Worm (Caenorhabditis elegans) whole organism, L4 larva: ENCODE results near the gene pxmp-4.
A peak's percentile ranks its signal among the peaks of the same experiment; 100 is the strongest.

Source experiments
- D1046.2 ChIP-seq: fragments of 200-800 bp; sonication (Bioruptor generic); IDR thresholded peaks from 2 replicates; pipeline ENCODE4 v1.3.6; 2022; ENCODE audit warnings: missing genetic modification characterization, missing compliant biosample characterization
- F10B5.3 ChIP-seq: sonication (generic microtip); optimal IDR thresholded peaks from 2 replicates; lab custom pipeline; 2016; ENCODE audit warnings: mild to moderate bottlenecking, missing genetic modification characterization, missing compliant biosample characterization
- F49E8.2 ChIP-seq: sonication (generic microtip); optimal IDR thresholded peaks from 2 replicates; lab custom pipeline; 2016; ENCODE audit warnings: missing compliant biosample characterization, mild to moderate bottlenecking, missing genetic modification characterization, borderline replicate concordance
- T20F7.1 ChIP-seq: fragments of 200-800 bp; sonication (Bioruptor generic); optimal IDR thresholded peaks from 2 replicates; lab custom pipeline; 2018; ENCODE audit warnings: mild to moderate bottlenecking, missing genetic modification characterization, missing compliant biosample characterization
- Y48G9A.11 ChIP-seq: fragments of 200-800 bp; sonication (Bioruptor generic); IDR thresholded peaks from 2 replicates; pipeline ENCODE4 v1.3.6; 2022; ENCODE audit warnings: missing genetic modification reagents, missing genetic modification characterization, missing compliant biosample characterization
- ZK546.5 ChIP-seq, 2 experiments: sonication (generic microtip); optimal IDR thresholded peaks; 2 replicates each; lab custom pipeline; 2017; ENCODE audit warnings: missing biosample characterization in 2 of 2, missing genetic modification characterization in 2 of 2
- aha-1 ChIP-seq: fragments of 150-350 bp; peaks from one replicate; lab custom pipeline; 2014; ENCODE audit warnings: missing biosample characterization, missing genetic modification characterization
- aly-2 ChIP-seq: sonication (generic microtip); optimal IDR thresholded peaks from 2 replicates; lab custom pipeline; 2018; ENCODE audit warnings: missing biosample characterization, missing genetic modification characterization
- arid-1 ChIP-seq: fragments of 200-800 bp; sonication (Bioruptor generic); conservative IDR thresholded peaks from 2 replicates; pipeline ENCODE4 v1.3.6; 2022; ENCODE audit warnings: missing genetic modification reagents, missing genetic modification characterization, missing compliant biosample characterization
- ceh-20 ChIP-seq: fragments of 200-800 bp; sonication (Bioruptor generic); IDR thresholded peaks from 2 replicates; pipeline ENCODE4 v1.3.6; 2022; ENCODE audit warnings: missing genetic modification reagents, missing genetic modification characterization, missing compliant biosample characterization
- ceh-32 ChIP-seq: sonication (generic microtip); optimal IDR thresholded peaks from 2 replicates; lab custom pipeline; 2016; ENCODE audit warnings: mild to moderate bottlenecking, missing genetic modification characterization, missing compliant biosample characterization; ENCODE audit not compliant: poor library complexity
- ceh-62 ChIP-seq: sonication (generic microtip); optimal IDR thresholded peaks from 2 replicates; lab custom pipeline; 2017; ENCODE audit warnings: missing biosample characterization, missing genetic modification characterization
- cey-2 ChIP-seq: sonication (generic microtip); optimal IDR thresholded peaks from 3 replicates; lab custom pipeline; 2017; ENCODE audit warnings: missing genetic modification characterization, mild to moderate bottlenecking, missing compliant biosample characterization, antibody characterized with exemption, borderline replicate concordance; ENCODE audit not compliant: insufficient read depth
- daf-8 ChIP-seq: fragments of 200-800 bp; sonication (Bioruptor generic); IDR thresholded peaks from 2 replicates; pipeline ENCODE4 v1.3.6; 2022; ENCODE audit warnings: missing genetic modification characterization, missing compliant biosample characterization
- dmd-6 ChIP-seq: fragments of 200-800 bp; sonication (Bioruptor generic); IDR thresholded peaks from 2 replicates; pipeline ENCODE4 v1.3.6; 2022; ENCODE audit warnings: missing genetic modification reagents, missing genetic modification characterization, missing compliant biosample characterization
- dpl-1 ChIP-seq: fragments of 150-350 bp; optimal IDR thresholded peaks from 2 replicates; lab custom pipeline; 2014; ENCODE audit warnings: missing biosample characterization, missing genetic modification reagents, missing genetic modification characterization
- duxl-1 ChIP-seq: sonication (generic microtip); optimal IDR thresholded peaks from 2 replicates; lab custom pipeline; 2016; ENCODE audit warnings: mild to moderate bottlenecking, missing genetic modification characterization, moderate library complexity, missing compliant biosample characterization; ENCODE audit not compliant: poor library complexity
- dve-1 ChIP-seq: sonication (generic microtip); optimal IDR thresholded peaks from 2 replicates; lab custom pipeline; 2017; ENCODE audit warnings: antibody characterized with exemption, mild to moderate bottlenecking, missing genetic modification characterization, missing compliant biosample characterization; ENCODE audit not compliant: insufficient read depth
- egl-27 ChIP-seq: sonication (generic microtip); optimal IDR thresholded peaks from 3 replicates; lab custom pipeline; 2017; ENCODE audit warnings: missing biosample characterization, missing genetic modification reagents, missing genetic modification characterization
- fkh-10 ChIP-seq: fragments of 150-350 bp; optimal IDR thresholded peaks from 2 replicates; lab custom pipeline; 2014; ENCODE audit warnings: missing biosample characterization, missing genetic modification reagents, missing genetic modification characterization
- gei-8 ChIP-seq: fragments of 200-800 bp; sonication (Bioruptor generic); optimal IDR thresholded peaks from 2 replicates; lab custom pipeline; 2018; ENCODE audit warnings: mild to moderate bottlenecking, missing genetic modification characterization, missing compliant biosample characterization
- hif-1 ChIP-seq, 2 experiments: sonication (generic microtip); optimal IDR thresholded peaks; 2 replicates each; lab custom pipeline; 2016 to 2017; ENCODE audit warnings: missing compliant biosample characterization in 2 of 2, missing genetic modification characterization in 2 of 2, missing genetic modification reagents in 2 of 2, missing genotype in 2 of 2, mild to moderate bottlenecking in 1 of 2
- hlh-11 ChIP-seq: fragments of 200-800 bp; sonication (Bioruptor generic); optimal IDR thresholded peaks from 2 replicates; lab custom pipeline; 2018; ENCODE audit warnings: mild to moderate bottlenecking, missing genetic modification characterization, missing compliant biosample characterization
- hlh-30 ChIP-seq: sonication (generic microtip); optimal IDR thresholded peaks from 2 replicates; lab custom pipeline; 2017; ENCODE audit warnings: antibody characterized with exemption, mild to moderate bottlenecking, missing genetic modification characterization, missing compliant biosample characterization; ENCODE audit not compliant: insufficient read depth
- lim-7 ChIP-seq: fragments of 200-800 bp; sonication (Bioruptor generic); IDR thresholded peaks from 2 replicates; pipeline ENCODE4 v1.3.6; 2022; ENCODE audit warnings: missing genetic modification characterization, missing compliant biosample characterization
- lin-13 ChIP-seq: fragments of 150-350 bp; optimal IDR thresholded peaks from 2 replicates; lab custom pipeline; 2014; ENCODE audit warnings: missing biosample characterization, missing genetic modification reagents, missing genetic modification characterization
- lin-39 ChIP-seq: fragments of 150-350 bp; optimal IDR thresholded peaks from 2 replicates; lab custom pipeline; 2014; ENCODE audit warnings: missing biosample characterization, missing genetic modification reagents, missing genetic modification characterization
- lir-3 ChIP-seq: sonication (generic microtip); optimal IDR thresholded peaks from 2 replicates; lab custom pipeline; 2016; ENCODE audit warnings: mild to moderate bottlenecking, missing genetic modification characterization, missing compliant biosample characterization
- lsy-2 ChIP-seq, 2 experiments: fragments of 150-350 bp in 1 of 2; sonication (generic microtip) in 1 of 2; optimal IDR thresholded peaks; 2 replicates each; lab custom pipeline; 2014 to 2017; ENCODE audit warnings: missing biosample characterization in 2 of 2, missing genetic modification characterization in 2 of 2
- madf-5 ChIP-seq, 2 experiments: fragments of 200-800 bp; sonication (Bioruptor generic); IDR thresholded peaks; 2 replicates each; pipeline ENCODE4 v1.3.6; 2022; ENCODE audit warnings: missing compliant biosample characterization in 2 of 2, missing genetic modification characterization in 2 of 2
- mdt-29 ChIP-seq: fragments of 200-800 bp; sonication (Bioruptor generic); IDR thresholded peaks from 2 replicates; pipeline ENCODE4 v1.3.6; 2022; ENCODE audit warnings: missing genetic modification reagents, missing genetic modification characterization, missing compliant biosample characterization
- mep-1 ChIP-seq: fragments of 150-350 bp; sonication (generic microtip); optimal IDR thresholded peaks from 3 replicates; lab custom pipeline; 2014; ENCODE audit warnings: missing biosample characterization, missing genetic modification characterization
- mxl-2 ChIP-seq: fragments of 200-800 bp; sonication (Bioruptor generic); conservative IDR thresholded peaks from 2 replicates; pipeline ENCODE4 v1.3.6; 2022; ENCODE audit warnings: missing genetic modification reagents, missing genetic modification characterization, missing compliant biosample characterization
- mxl-3 ChIP-seq: fragments of 200-800 bp; sonication (Bioruptor generic); optimal IDR thresholded peaks from 2 replicates; lab custom pipeline; 2018; ENCODE audit warnings: mild to moderate bottlenecking, missing genetic modification characterization, missing compliant biosample characterization
- nhr-10 ChIP-seq: fragments of 150-350 bp; optimal IDR thresholded peaks from 2 replicates; lab custom pipeline; 2014; ENCODE audit warnings: missing biosample characterization, missing genetic modification characterization
- nhr-11 ChIP-seq: fragments of 150-350 bp; optimal IDR thresholded peaks from 2 replicates; lab custom pipeline; 2014; ENCODE audit warnings: missing biosample characterization, missing genetic modification characterization
- nhr-111 ChIP-seq: fragments of 200-800 bp; sonication (Bioruptor generic); optimal IDR thresholded peaks from 2 replicates; lab custom pipeline; 2018; ENCODE audit warnings: mild to moderate bottlenecking, missing genetic modification characterization, missing compliant biosample characterization
- nhr-237 ChIP-seq: sonication (generic microtip); optimal IDR thresholded peaks from 2 replicates; lab custom pipeline; 2017; ENCODE audit warnings: missing biosample characterization, missing genetic modification characterization
- nhr-28 ChIP-seq: fragments of 150-350 bp; optimal IDR thresholded peaks from 2 replicates; lab custom pipeline; 2014; ENCODE audit warnings: missing biosample characterization, missing genetic modification characterization
- nhr-42 ChIP-seq: fragments of 200-800 bp; sonication (Bioruptor generic); IDR thresholded peaks from 2 replicates; pipeline ENCODE4 v1.3.6; 2022; ENCODE audit warnings: missing genetic modification characterization, missing compliant biosample characterization
- nhr-48 ChIP-seq: sonication (generic microtip); optimal IDR thresholded peaks from 2 replicates; lab custom pipeline; 2016; ENCODE audit warnings: mild to moderate bottlenecking, missing genetic modification characterization, missing compliant biosample characterization
- saeg-2 ChIP-seq: fragments of 200-800 bp; sonication (Bioruptor generic); IDR thresholded peaks from 2 replicates; pipeline ENCODE4 v1.3.6; 2022; ENCODE audit warnings: missing genetic modification reagents, missing genetic modification characterization, missing compliant biosample characterization
- tag-97 ChIP-seq: fragments of 200-800 bp; sonication (Bioruptor generic); IDR thresholded peaks from 2 replicates; pipeline ENCODE4 v1.3.6; 2022; ENCODE audit warnings: missing genetic modification characterization, missing compliant biosample characterization
- tra-1 ChIP-seq: fragments of 200-800 bp; sonication (Bioruptor generic); IDR thresholded peaks from 2 replicates; pipeline ENCODE4 v1.3.6; 2022; ENCODE audit warnings: missing genetic modification reagents, missing genetic modification characterization, missing compliant biosample characterization
- unc-130 ChIP-seq: sonication (generic microtip); optimal IDR thresholded peaks from 2 replicates; lab custom pipeline; 2016; ENCODE audit warnings: missing genetic modification reagents, missing genetic modification characterization, missing compliant biosample characterization
- unc-39 ChIP-seq: sonication (generic microtip); optimal IDR thresholded peaks from 2 replicates; lab custom pipeline; 2017; ENCODE audit warnings: missing biosample characterization, missing genetic modification characterization
- zfp-2 ChIP-seq: sonication (generic microtip); optimal IDR thresholded peaks from 2 replicates; lab custom pipeline; 2016; ENCODE audit warnings: mild to moderate bottlenecking, missing genetic modification characterization, missing compliant biosample characterization
- zfp-3 ChIP-seq: fragments of 200-800 bp; sonication (Bioruptor generic); conservative IDR thresholded peaks from 2 replicates; pipeline ENCODE4 v1.3.6; 2022; ENCODE audit warnings: missing genetic modification reagents, missing genetic modification characterization, missing compliant biosample characterization
- zip-11 ChIP-seq: fragments of 200-800 bp; sonication (Bioruptor generic); IDR thresholded peaks from 2 replicates; pipeline ENCODE4 v1.3.6; 2022; ENCODE audit warnings: missing genetic modification characterization, missing compliant biosample characterization
- ztf-11 ChIP-seq: fragments of 150-350 bp; optimal IDR thresholded peaks from 2 replicates; lab custom pipeline; 2014; ENCODE audit warnings: missing biosample characterization, missing genetic modification characterization

The pxmp-4 gene

ce11 chrIV:303264-303663, 33.7 kb downstream of the pxmp-4 start (continued):
- TF ChIP-seq cey-2 (no peak), egl-27 (tag; lab: Kevin White, UChicago) (no peak), dmd-6 (GFP tag; lab: Robert Waterston, UW) (0 out of 2 replicates have a peak, but pooled peaks have one; percentile 14), ztf-11 (no peak), aha-1 (tag; lab: Kevin White, UChicago) (peak; percentile 77), duxl-1 (no peak), D1046.2 (no peak), unc-39 (tag; lab: Kevin White, UChicago) (no peak), zfp-2 (tag; lab: Kevin White, UChicago) (no peak), unc-130 (no peak), dve-1 (tag; lab: Kevin White, UChicago) (no peak), lir-3 (tag; lab: Kevin White, UChicago) (no peak), ZK546.5 (tag; optimal IDR thresholded peaks at IDR 0.05; lab: Kevin White, UChicago) (no peak), lin-13 (GFP tag; lab: Kevin White, UChicago) (no peak), mdt-29 (no peak), tag-97 (GFP tag; lab: Robert Waterston, UW) (no peak), nhr-28 (tag; lab: Kevin White, UChicago) (no peak), nhr-237 (tag; lab: Kevin White, UChicago) (no peak), ceh-62 (tag; lab: Kevin White, UChicago) (no peak), tra-1 (0 out of 2 replicates have a peak, but pooled peaks have one; percentile 20), daf-8 (no peak), nhr-11 (tag; lab: Kevin White, UChicago) (no peak), F49E8.2 (tag; lab: Kevin White, UChicago) (no peak), nhr-111 (no peak), F10B5.3 (tag; lab: Kevin White, UChicago) (no peak)
- TF ChIP-seq, all 104 proteins: peak for 7

ce11 chrIV:302743-303142, 34.2 kb downstream of the pxmp-4 start:
- TF ChIP-seq nhr-28 (tag; lab: Kevin White, UChicago) (peak; percentile 40), dpl-1 (GFP tag; lab: Kevin White, UChicago) (no peak), lsy-2 (tag; optimal IDR thresholded peaks at IDR 0.05; lab: Kevin White, UChicago) (peak in 1 of 2 experiments; percentile 8), arid-1 (no peak), Y48G9A.11 (GFP tag; lab: Robert Waterston, UW) (no peak), gei-8 (GFP tag; lab: Kevin White, UChicago) (no peak), fkh-10 (GFP tag; lab: Kevin White, UChicago) (no peak), aly-2 (tag; lab: Kevin White, UChicago) (no peak), saeg-2 (GFP tag; lab: Robert Waterston, UW) (no peak), unc-39 (tag; lab: Kevin White, UChicago) (no peak), T20F7.1 (GFP tag; lab: Kevin White, UChicago) (no peak), duxl-1 (no peak), nhr-48 (no peak), hlh-30 (tag; lab: Kevin White, UChicago) (peak; percentile 70), hlh-11 (peak; percentile 28), mxl-3 (GFP tag; lab: Kevin White, UChicago) (peak; percentile 33), ceh-32 (no peak), mxl-2 (GFP tag; lab: Robert Waterston, UW) (no peak), zfp-3 (GFP tag; lab: Robert Waterston, UW) (no peak), D1046.2 (no peak), nhr-11 (tag; lab: Kevin White, UChicago) (no peak), madf-5 (GFP tag; IDR thresholded peaks at IDR 0.05; lab: Robert Waterston, UW) (no peak), hif-1 (tag; optimal IDR thresholded peaks at IDR 0.05; lab: Kevin White, UChicago) (no peak), dve-1 (tag; lab: Kevin White, UChicago) (no peak), ceh-20 (GFP tag; lab: Robert Waterston, UW) (no peak), lim-7 (GFP tag; lab: Robert Waterston, UW) (no peak), nhr-10 (tag; lab: Kevin White, UChicago) (no peak), nhr-42 (no peak), lin-39 (no peak), mep-1 (tag; lab: Kevin White, UChicago) (no peak), zip-11 (no peak)
